Worm (Caenorhabditis elegans) whole organism, L3 larva: Measurements from ENCODE around the gene fbxa-151.
A peak's percentile ranks its signal among the peaks of the same experiment; 100 is the strongest.

Experiments
- R02D3.7 ChIP-seq: fragments of 150-350 bp; optimal IDR thresholded peaks from 2 replicates; lab custom pipeline; 2014; ENCODE audit warnings: missing biosample characterization, missing genetic modification characterization
- aly-2 ChIP-seq: fragments of 150-350 bp; optimal IDR thresholded peaks from 2 replicates; lab custom pipeline; 2014; ENCODE audit warnings: missing biosample characterization, missing genetic modification characterization
- ama-1 ChIP-seq: fragments of 150-350 bp; optimal IDR thresholded peaks from 2 replicates; lab custom pipeline; 2018
- ceh-28 ChIP-seq: fragments of 150-350 bp; optimal IDR thresholded peaks from 2 replicates; lab custom pipeline; 2014; ENCODE audit warnings: missing biosample characterization, missing genetic modification reagents, missing genetic modification characterization
- ceh-9 ChIP-seq: sonication (generic microtip); optimal IDR thresholded peaks from 2 replicates; lab custom pipeline; 2018; ENCODE audit warnings: missing biosample characterization, missing genetic modification characterization
- daf-12 ChIP-seq: fragments of 150-350 bp; optimal IDR thresholded peaks from 2 replicates; lab custom pipeline; 2014; ENCODE audit warnings: missing biosample characterization, missing genetic modification reagents, missing genetic modification characterization
- elt-2 ChIP-seq: sonication (generic microtip); optimal IDR thresholded peaks from 2 replicates; lab custom pipeline; 2016; ENCODE audit warnings: missing genetic modification reagents, mild to moderate bottlenecking, missing genetic modification characterization, missing compliant biosample characterization
- elt-3 ChIP-seq, 3 experiments: fragments of 150-350 bp in 1 of 3; sonication (generic microtip) in 2 of 3; optimal IDR thresholded peaks; 2 replicates in 2 of 3; 4 replicates in 1 of 3; lab custom pipeline; 2014 to 2017; ENCODE audit warnings: missing biosample characterization in 3 of 3, missing genetic modification characterization in 3 of 3
- eor-1 ChIP-seq, 2 experiments: fragments of 150-350 bp; optimal IDR thresholded peaks; 2 replicates each; lab custom pipeline; 2014 to 2018; ENCODE audit warnings: missing biosample characterization in 2 of 2, missing genetic modification characterization in 2 of 2
- fkh-10 ChIP-seq: sonication (generic microtip); optimal IDR thresholded peaks from 2 replicates; lab custom pipeline; 2017; ENCODE audit warnings: missing biosample characterization, missing genetic modification reagents, missing genetic modification characterization
- fkh-2 ChIP-seq: fragments of 150-350 bp; optimal IDR thresholded peaks from 2 replicates; lab custom pipeline; 2014; ENCODE audit warnings: missing biosample characterization, missing genetic modification reagents, missing genetic modification characterization
- hmg-11 ChIP-seq: sonication (generic microtip); optimal IDR thresholded peaks from 2 replicates; lab custom pipeline; 2016; ENCODE audit warnings: missing genetic modification characterization, missing compliant biosample characterization
- jun-1 ChIP-seq: fragments of 150-350 bp; optimal IDR thresholded peaks from 2 replicates; lab custom pipeline; 2014; ENCODE audit warnings: missing biosample characterization, missing genetic modification reagents, missing genetic modification characterization
- lin-15B ChIP-seq: fragments of 150-350 bp; optimal IDR thresholded peaks from 2 replicates; lab custom pipeline; 2014; ENCODE audit warnings: missing biosample characterization, missing genetic modification characterization
- lin-39 ChIP-seq: fragments of 150-350 bp; optimal IDR thresholded peaks from 2 replicates; lab custom pipeline; 2018; ENCODE audit warnings: missing biosample characterization, missing genetic modification reagents, missing genetic modification characterization
- mml-1 ChIP-seq: fragments of 150-350 bp; sonication (generic microtip); optimal IDR thresholded peaks from 3 replicates; lab custom pipeline; 2014; ENCODE audit warnings: missing biosample characterization, missing genetic modification characterization
- nhr-11 ChIP-seq: fragments of 150-350 bp; optimal IDR thresholded peaks from 2 replicates; lab custom pipeline; 2014; ENCODE audit warnings: missing biosample characterization, missing genetic modification characterization
- nhr-12 ChIP-seq: fragments of 150-350 bp; optimal IDR thresholded peaks from 2 replicates; lab custom pipeline; 2014; ENCODE audit warnings: missing biosample characterization, missing genetic modification characterization
- nhr-237 ChIP-seq: fragments of 150-350 bp; optimal IDR thresholded peaks from 2 replicates; lab custom pipeline; 2014; ENCODE audit warnings: missing biosample characterization, missing genetic modification characterization
- nhr-28 ChIP-seq: fragments of 150-350 bp; optimal IDR thresholded peaks from 2 replicates; lab custom pipeline; 2014; ENCODE audit warnings: missing biosample characterization, missing genetic modification characterization
- nhr-67 ChIP-seq: fragments of 150-350 bp; optimal IDR thresholded peaks from 2 replicates; lab custom pipeline; 2014; ENCODE audit warnings: missing biosample characterization, missing genetic modification characterization
- nhr-76 ChIP-seq: fragments of 150-350 bp; sonication (generic microtip); optimal IDR thresholded peaks from 5 replicates; lab custom pipeline; 2014; ENCODE audit warnings: missing biosample characterization, missing genetic modification characterization
- nhr-77 ChIP-seq: fragments of 150-350 bp; optimal IDR thresholded peaks from 2 replicates; lab custom pipeline; 2014; ENCODE audit warnings: missing biosample characterization, missing genetic modification characterization
- pha-4 ChIP-seq: fragments of 150-350 bp; optimal IDR thresholded peaks from 2 replicates; lab custom pipeline; 2014; ENCODE audit warnings: missing biosample characterization, missing genetic modification reagents, missing genetic modification characterization
- pqm-1 ChIP-seq: fragments of 150-350 bp; optimal IDR thresholded peaks from 2 replicates; lab custom pipeline; 2017; ENCODE audit warnings: missing biosample characterization, missing genetic modification characterization, inconsistent platforms
- sea-2 ChIP-seq: fragments of 150-350 bp; sonication (generic microtip); optimal IDR thresholded peaks from 4 replicates; lab custom pipeline; 2014; ENCODE audit warnings: missing biosample characterization, missing genetic modification reagents, missing genetic modification characterization
- tbx-2 ChIP-seq: sonication (generic microtip); optimal IDR thresholded peaks from 2 replicates; lab custom pipeline; 2016; ENCODE audit warnings: mild to moderate bottlenecking, missing genetic modification characterization, missing compliant biosample characterization
- unc-62 ChIP-seq: fragments of 150-350 bp; sonication (generic microtip); optimal IDR thresholded peaks from 4 replicates; lab custom pipeline; 2014; ENCODE audit warnings: missing biosample characterization, missing genetic modification reagents, missing genetic modification characterization
- zag-1 ChIP-seq: fragments of 150-350 bp; optimal IDR thresholded peaks from 2 replicates; lab custom pipeline; 2014; ENCODE audit warnings: missing biosample characterization, missing genetic modification characterization
- ztf-11 ChIP-seq: fragments of 150-350 bp; optimal IDR thresholded peaks from 2 replicates; lab custom pipeline; 2014; ENCODE audit warnings: missing biosample characterization, missing genetic modification characterization

fbxa-151 gene

DNA sequence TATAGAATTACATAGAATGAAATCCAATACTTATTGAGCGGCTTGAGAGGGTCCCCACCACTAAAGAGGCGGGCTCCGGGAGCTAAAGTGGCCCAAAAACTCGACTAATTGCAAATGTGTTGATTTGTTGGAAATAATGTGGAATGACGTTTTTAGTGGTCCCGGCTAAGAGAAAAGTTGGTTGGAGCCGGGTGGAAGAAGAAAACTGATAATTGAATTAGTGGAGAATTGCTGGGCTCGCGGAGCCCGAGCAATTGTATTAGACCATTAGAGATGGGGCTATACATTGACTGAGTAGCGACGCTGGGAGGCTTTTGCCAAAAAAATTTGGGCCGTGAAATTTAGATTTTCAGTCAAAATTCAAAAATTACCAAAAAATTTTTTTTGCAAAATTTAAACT lies 41.1 kb downstream of the fbxa-151 start:
- TF ChIP-seq lin-15B (tag; lab: Kevin White, UChicago), result no peak
- TF ChIP-seq ama-1, result no peak
- no peak for TF ChIP-seq unc-62
- TF ChIP-seq nhr-77 (tag; lab: Kevin White, UChicago), result no peak
- no peak for TF ChIP-seq lin-39 (tag; lab: Kevin White, UChicago)
- TF ChIP-seq tbx-2 (tag; lab: Kevin White, UChicago), result no peak
- TF ChIP-seq fkh-2 (tag; lab: Kevin White, UChicago), result no peak
- TF ChIP-seq nhr-67 (tag; lab: Kevin White, UChicago), result no peak
- no peak for TF ChIP-seq zag-1 (tag; lab: Kevin White, UChicago)
- no peak for TF ChIP-seq fkh-10 (GFP tag; lab: Kevin White, UChicago)
- no peak for TF ChIP-seq nhr-12 (tag; lab: Kevin White, UChicago)
- no peak for TF ChIP-seq nhr-76 (tag; lab: Kevin White, UChicago)
- no peak for TF ChIP-seq pqm-1 (tag; lab: Kevin White, UChicago)
- TF ChIP-seq ztf-11 (tag; lab: Kevin White, UChicago), result no peak
- TF ChIP-seq eor-1 (tag; optimal IDR thresholded peaks at IDR 0.05; lab: Kevin White, UChicago), result no peak
- TF ChIP-seq sea-2 (GFP tag; lab: Kevin White, UChicago), result no peak
- TF ChIP-seq ceh-9 (tag; lab: Kevin White, UChicago), result no peak

ce11 chrIII:1225116-1225515 lies 41.6 kb downstream of the fbxa-151 start:
- peak; percentile 27 for TF ChIP-seq elt-2
- TF ChIP-seq ama-1, result no peak
- TF ChIP-seq sea-2 (GFP tag; lab: Kevin White, UChicago), result no peak
- no peak for TF ChIP-seq elt-3 (tag; optimal IDR thresholded peaks at IDR 0.05; lab: Kevin White, UChicago)
- TF ChIP-seq nhr-76 (tag; lab: Kevin White, UChicago), result no peak
- no peak for TF ChIP-seq nhr-12 (tag; lab: Kevin White, UChicago)
- TF ChIP-seq ceh-9 (tag; lab: Kevin White, UChicago), result no peak

- TF ChIP-seq jun-1 (peak; percentile 37), pha-4 (peak; percentile 92), hmg-11 (tag; lab: Kevin White, UChicago) (no peak), elt-2 (peak; percentile 65), pqm-1 (tag; lab: Kevin White, UChicago) (peak; percentile 38), mml-1 (tag; lab: Kevin White, UChicago) (no peak), daf-12 (tag; lab: Kevin White, UChicago) (no peak), nhr-76 (tag; lab: Kevin White, UChicago) (no peak), tbx-2 (tag; lab: Kevin White, UChicago) (no peak), nhr-11 (no peak), aly-2 (tag; lab: Kevin White, UChicago) (no peak), nhr-28 (tag; lab: Kevin White, UChicago) (no peak), R02D3.7 (no peak), nhr-77 (tag; lab: Kevin White, UChicago) (no peak)
Observed at ce11 chrIII:1223319-1224093, 43.2 kb downstream of the fbxa-151 start.

- TF ChIP-seq aly-2 (tag; lab: Kevin White, UChicago), result no peak
- TF ChIP-seq elt-2, result peak; percentile 74
- TF ChIP-seq, all 47 proteins: peak for 1
Observed at ce11 chrIII:1221995-1222394, 44.7 kb downstream of the fbxa-151 start.

DNA sequence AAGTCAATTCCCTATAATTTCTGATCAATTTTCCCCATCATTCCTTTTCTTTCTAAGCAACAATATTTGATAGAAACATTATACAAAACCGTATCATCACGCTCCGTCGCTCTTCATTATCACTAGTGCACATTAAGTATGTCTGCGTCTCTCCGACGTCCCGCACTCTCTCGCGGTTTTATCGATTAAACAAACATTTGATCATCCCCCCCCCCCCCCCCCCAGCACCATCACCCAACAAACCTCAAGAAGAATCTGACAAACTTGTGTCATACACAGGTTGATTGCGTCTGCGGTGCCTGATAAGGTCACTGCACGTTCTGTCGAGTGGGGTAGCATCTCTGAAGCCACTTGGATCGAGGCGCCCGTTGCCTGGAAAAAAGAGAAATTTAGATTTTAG lies 46.7 kb downstream of the fbxa-151 start:
- peak; percentile 31 for TF ChIP-seq pqm-1 (tag; lab: Kevin White, UChicago)
- TF ChIP-seq ceh-28 (tag; lab: Kevin White, UChicago), result no peak
- peak; percentile 85 for TF ChIP-seq elt-2
- peak; percentile 44 for TF ChIP-seq pha-4

ce11 chrIII:1218998-1219397 lies 47.7 kb downstream of the fbxa-151 start:
- TF ChIP-seq nhr-12 (tag; lab: Kevin White, UChicago) (no peak), lin-39 (tag; lab: Kevin White, UChicago) (no peak), nhr-237 (tag; lab: Kevin White, UChicago) (no peak)
